Worm (Caenorhabditis elegans) whole organism, L4 larva: ENCODE data around the gene C27A7.6.
A peak's percentile ranks its signal among the peaks of the same experiment; 100 is the strongest.

Experiments
- F26F4.8 ChIP-seq: fragments of 200-800 bp; sonication (Bioruptor generic); conservative IDR thresholded peaks from 2 replicates; pipeline ENCODE4 v1.3.6; 2022; ENCODE audit warnings: missing genetic modification characterization, missing compliant biosample characterization
- F44E2.7 ChIP-seq: fragments of 200-800 bp; sonication (Bioruptor generic); IDR thresholded peaks from 2 replicates; pipeline ENCODE4 v2.1.2; 2022; ENCODE audit warnings: missing genetic modification characterization, missing compliant biosample characterization
- F49E8.2 ChIP-seq: sonication (generic microtip); optimal IDR thresholded peaks from 2 replicates; lab custom pipeline; 2016; ENCODE audit warnings: missing compliant biosample characterization, mild to moderate bottlenecking, missing genetic modification characterization, borderline replicate concordance
- R02D3.7 ChIP-seq: fragments of 150-350 bp; sonication (generic microtip); optimal IDR thresholded peaks from 3 replicates; lab custom pipeline; 2014; ENCODE audit warnings: missing biosample characterization, missing genetic modification characterization
- T26A8.4 ChIP-seq: fragments of 200-800 bp; sonication (Bioruptor generic); IDR thresholded peaks from 2 replicates; pipeline ENCODE4 v1.3.6; 2022; ENCODE audit warnings: missing genetic modification characterization, missing compliant biosample characterization
- aha-1 ChIP-seq: fragments of 150-350 bp; peaks from one replicate; lab custom pipeline; 2014; ENCODE audit warnings: missing biosample characterization, missing genetic modification characterization
- ama-1 ChIP-seq: fragments of 150-350 bp; optimal IDR thresholded peaks from 2 replicates; lab custom pipeline; 2014; ENCODE audit warnings: inconsistent platforms, mixed read lengths
- ceh-44 ChIP-seq: fragments of 200-800 bp; sonication (Bioruptor generic); IDR thresholded peaks from 2 replicates; pipeline ENCODE4 v1.3.6; 2022; ENCODE audit warnings: missing genetic modification reagents, missing genetic modification characterization, missing compliant biosample characterization
- cey-2 ChIP-seq: sonication (generic microtip); optimal IDR thresholded peaks from 3 replicates; lab custom pipeline; 2017; ENCODE audit warnings: missing genetic modification characterization, mild to moderate bottlenecking, missing compliant biosample characterization, antibody characterized with exemption, borderline replicate concordance; ENCODE audit not compliant: insufficient read depth
- daf-12 ChIP-seq: fragments of 150-350 bp; optimal IDR thresholded peaks from 2 replicates; lab custom pipeline; 2014; ENCODE audit warnings: missing biosample characterization, missing genetic modification reagents, missing genetic modification characterization
- daf-16 ChIP-seq, 3 experiments: sonication (generic microtip); optimal IDR thresholded peaks; 2 replicates each; lab custom pipeline; 2016 to 2017; ENCODE audit warnings: missing genetic modification characterization in 3 of 3, missing genetic modification reagents in 3 of 3, mild to moderate bottlenecking in 2 of 3, missing compliant biosample characterization in 2 of 3, missing biosample characterization in 1 of 3, moderate library complexity in 1 of 3
- daf-19 ChIP-seq: fragments of 200-800 bp; sonication (Bioruptor generic); conservative IDR thresholded peaks from 2 replicates; pipeline ENCODE4 v1.3.6; 2022; ENCODE audit warnings: missing genetic modification characterization, missing compliant biosample characterization
- dmd-6 ChIP-seq: fragments of 200-800 bp; sonication (Bioruptor generic); IDR thresholded peaks from 2 replicates; pipeline ENCODE4 v1.3.6; 2022; ENCODE audit warnings: missing genetic modification reagents, missing genetic modification characterization, missing compliant biosample characterization
- dmd-8 ChIP-seq: fragments of 200-800 bp; sonication (Bioruptor generic); IDR thresholded peaks from 2 replicates; pipeline ENCODE4 v1.3.6; 2022; ENCODE audit warnings: missing genetic modification characterization, missing compliant biosample characterization
- dpl-1 ChIP-seq: fragments of 150-350 bp; optimal IDR thresholded peaks from 2 replicates; lab custom pipeline; 2014; ENCODE audit warnings: missing biosample characterization, missing genetic modification reagents, missing genetic modification characterization
- dve-1 ChIP-seq: sonication (generic microtip); optimal IDR thresholded peaks from 2 replicates; lab custom pipeline; 2017; ENCODE audit warnings: antibody characterized with exemption, mild to moderate bottlenecking, missing genetic modification characterization, missing compliant biosample characterization; ENCODE audit not compliant: insufficient read depth
- egl-27 ChIP-seq: sonication (generic microtip); optimal IDR thresholded peaks from 3 replicates; lab custom pipeline; 2017; ENCODE audit warnings: missing biosample characterization, missing genetic modification reagents, missing genetic modification characterization
- egl-43 ChIP-seq: fragments of 200-800 bp; sonication (Bioruptor generic); IDR thresholded peaks from 2 replicates; pipeline ENCODE4 v1.3.6; 2022; ENCODE audit warnings: missing genetic modification reagents, missing genetic modification characterization, missing compliant biosample characterization
- gei-8 ChIP-seq: fragments of 200-800 bp; sonication (Bioruptor generic); optimal IDR thresholded peaks from 2 replicates; lab custom pipeline; 2018; ENCODE audit warnings: mild to moderate bottlenecking, missing genetic modification characterization, missing compliant biosample characterization
- hif-1 ChIP-seq, 2 experiments: sonication (generic microtip); optimal IDR thresholded peaks; 2 replicates each; lab custom pipeline; 2016 to 2017; ENCODE audit warnings: missing compliant biosample characterization in 2 of 2, missing genetic modification characterization in 2 of 2, missing genetic modification reagents in 2 of 2, missing genotype in 2 of 2, mild to moderate bottlenecking in 1 of 2
- lin-13 ChIP-seq: fragments of 150-350 bp; optimal IDR thresholded peaks from 2 replicates; lab custom pipeline; 2014; ENCODE audit warnings: missing biosample characterization, missing genetic modification reagents, missing genetic modification characterization
- lsy-2 ChIP-seq, 2 experiments: fragments of 150-350 bp in 1 of 2; sonication (generic microtip) in 1 of 2; optimal IDR thresholded peaks; 2 replicates each; lab custom pipeline; 2014 to 2017; ENCODE audit warnings: missing biosample characterization in 2 of 2, missing genetic modification characterization in 2 of 2
- madf-5 ChIP-seq, 2 experiments: fragments of 200-800 bp; sonication (Bioruptor generic); IDR thresholded peaks; 2 replicates each; pipeline ENCODE4 v1.3.6; 2022; ENCODE audit warnings: missing compliant biosample characterization in 2 of 2, missing genetic modification characterization in 2 of 2
- mdl-1 ChIP-seq, 2 experiments: fragments of 150-350 bp in 1 of 2; sonication (generic microtip) in 1 of 2; optimal IDR thresholded peaks; 2 replicates each; lab custom pipeline; 2014 to 2017; ENCODE audit warnings: missing biosample characterization in 2 of 2, missing genetic modification characterization in 2 of 2
- mdt-29 ChIP-seq: fragments of 200-800 bp; sonication (Bioruptor generic); IDR thresholded peaks from 2 replicates; pipeline ENCODE4 v1.3.6; 2022; ENCODE audit warnings: missing genetic modification reagents, missing genetic modification characterization, missing compliant biosample characterization
- mes-2 ChIP-seq: sonication (generic microtip); optimal IDR thresholded peaks from 2 replicates; lab custom pipeline; 2016; ENCODE audit warnings: missing genotype, mild to moderate bottlenecking, missing genetic modification characterization, missing compliant biosample characterization; ENCODE audit not compliant: poor library complexity, severe bottlenecking
- mxl-3 ChIP-seq: fragments of 200-800 bp; sonication (Bioruptor generic); optimal IDR thresholded peaks from 2 replicates; lab custom pipeline; 2018; ENCODE audit warnings: mild to moderate bottlenecking, missing genetic modification characterization, missing compliant biosample characterization
- nhr-11 ChIP-seq: fragments of 150-350 bp; optimal IDR thresholded peaks from 2 replicates; lab custom pipeline; 2014; ENCODE audit warnings: missing biosample characterization, missing genetic modification characterization
- nhr-28 ChIP-seq: fragments of 150-350 bp; optimal IDR thresholded peaks from 2 replicates; lab custom pipeline; 2014; ENCODE audit warnings: missing biosample characterization, missing genetic modification characterization
- nhr-41 ChIP-seq: fragments of 200-800 bp; sonication (Bioruptor generic); IDR thresholded peaks from 2 replicates; pipeline ENCODE4 v1.3.6; 2022; ENCODE audit warnings: missing genetic modification reagents, missing genetic modification characterization, missing compliant biosample characterization
- nhr-6 ChIP-seq: fragments of 150-350 bp; optimal IDR thresholded peaks from 2 replicates; lab custom pipeline; 2014; ENCODE audit warnings: missing biosample characterization, missing genetic modification characterization
- nhr-77 ChIP-seq: fragments of 150-350 bp; optimal IDR thresholded peaks from 2 replicates; lab custom pipeline; 2014; ENCODE audit warnings: missing biosample characterization, missing genetic modification characterization
- pha-4 ChIP-seq, 2 experiments: fragments of 150-350 bp in 1 of 2; fragments of 200-800 bp in 1 of 2; sonication (Bioruptor generic) in 1 of 2; IDR thresholded peaks in 1 of 2; optimal IDR thresholded peaks in 1 of 2; 2 replicates each; pipeline versions ENCODE4 v1.3.6 to Lab custom; 2014 to 2022; ENCODE audit warnings: missing genetic modification characterization in 2 of 2, missing genetic modification reagents in 2 of 2, missing biosample characterization in 1 of 2, missing compliant biosample characterization in 1 of 2
- pqm-1 ChIP-seq: sonication (generic microtip); optimal IDR thresholded peaks from 2 replicates; lab custom pipeline; 2017; ENCODE audit warnings: missing biosample characterization, missing genetic modification characterization
- sdz-12 ChIP-seq: fragments of 200-800 bp; sonication (Bioruptor generic); optimal IDR thresholded peaks from 2 replicates; lab custom pipeline; 2018; ENCODE audit warnings: mild to moderate bottlenecking, missing genetic modification characterization, missing compliant biosample characterization
- set-16 ChIP-seq: fragments of 200-800 bp; sonication (Bioruptor generic); IDR thresholded peaks from 2 replicates; pipeline ENCODE4 v1.3.6; 2022; ENCODE audit warnings: missing genetic modification reagents, missing genetic modification characterization, missing compliant biosample characterization
- snpc-1.2 ChIP-seq: fragments of 200-800 bp; sonication (Bioruptor generic); IDR thresholded peaks from 2 replicates; pipeline ENCODE4 v1.3.6; 2022; ENCODE audit warnings: missing genetic modification reagents, missing genetic modification characterization, missing compliant biosample characterization
- unc-62 ChIP-seq, 3 experiments: fragments of 150-350 bp in 1 of 3; sonication (generic microtip); optimal IDR thresholded peaks in 2 of 3; peaks in 1 of 3; 1 replicate in 1 of 3; 2 replicates in 2 of 3; lab custom pipeline; 2014 to 2017; ENCODE audit warnings: missing biosample characterization in 3 of 3, missing genetic modification characterization in 3 of 3, missing genetic modification reagents in 3 of 3, missing genotype in 1 of 3
- vab-7 ChIP-seq: fragments of 200-800 bp; sonication (Bioruptor generic); IDR thresholded peaks from 2 replicates; pipeline ENCODE4 v1.3.6; 2022; ENCODE audit warnings: missing genetic modification reagents, missing genetic modification characterization, missing compliant biosample characterization
- zip-11 ChIP-seq: fragments of 200-800 bp; sonication (Bioruptor generic); IDR thresholded peaks from 2 replicates; pipeline ENCODE4 v1.3.6; 2022; ENCODE audit warnings: missing genetic modification characterization, missing compliant biosample characterization

The C27A7.6 gene

ce11 chrV:12117567-12118053 lies 13.0 kb downstream of the C27A7.6 start, which contains the start of gene C13C4.8:
Gene C13C4.8 (plus strand): TSS chrV:12118003.
- peak; percentile 90 for TF ChIP-seq aha-1 (tag; lab: Kevin White, UChicago)
- TF ChIP-seq mxl-3 (GFP tag; lab: Kevin White, UChicago), result no peak
- no peak for TF ChIP-seq pha-4 (GFP tag; IDR thresholded peaks at IDR 0.05; lab: Robert Waterston, UW)
- TF ChIP-seq pha-4 (tag; optimal IDR thresholded peaks at IDR 0.05; lab: Kevin White, UChicago), result peak; percentile 9

- TF ChIP-seq pqm-1 (no peak), F26F4.8 (GFP tag; lab: Robert Waterston, UW) (no peak), cey-2 (tag; lab: Kevin White, UChicago) (no peak), set-16 (GFP tag; lab: Robert Waterston, UW) (no peak), daf-12 (tag; lab: Kevin White, UChicago) (no peak), unc-62 (GFP tag; optimal IDR thresholded peaks at IDR 0.05 in 1 of 2; lab: Kevin White, UChicago) (peak in 1 of 2 experiments; percentile 97), unc-62 (tag; optimal IDR thresholded peaks at IDR 0.05; lab: Kevin White, UChicago) (no peak), nhr-28 (tag; lab: Kevin White, UChicago) (peak; percentile 81), dmd-6 (GFP tag; lab: Robert Waterston, UW) (peak; percentile 75), T26A8.4 (GFP tag; lab: Robert Waterston, UW) (no peak), dve-1 (tag; lab: Kevin White, UChicago) (peak; percentile 38), daf-16 (GFP tag; optimal IDR thresholded peaks at IDR 0.05; lab: Kevin White, UChicago) (no peak), daf-16 (tag; optimal IDR thresholded peaks at IDR 0.05; lab: Kevin White, UChicago) (peak; percentile 69)
Measured at ce11 chrV:12115150-12115549, 15.4 kb downstream of the C27A7.6 start.

ce11 chrV:12114693-12115092 lies 15.9 kb downstream of the C27A7.6 start, which contains the start of gene spin-1:
Gene spin-1 (plus strand): TSS chrV:12114993.
- TF ChIP-seq ama-1 (lab: Kevin White, UChicago), result no peak
- TF ChIP-seq lin-13, result no peak
- TF ChIP-seq snpc-1.2 (GFP tag; lab: Robert Waterston, UW), result no peak
- TF ChIP-seq daf-19 (GFP tag; lab: Robert Waterston, UW), result no peak
- TF ChIP-seq egl-27 (tag; lab: Kevin White, UChicago), result no peak
- TF ChIP-seq gei-8 (GFP tag; lab: Kevin White, UChicago), result no peak
- TF ChIP-seq dmd-8, result no peak
- TF ChIP-seq zip-11 (GFP tag; lab: Robert Waterston, UW), result no peak
- no peak for TF ChIP-seq F49E8.2 (tag; lab: Kevin White, UChicago)
- TF ChIP-seq ceh-44 (GFP tag; lab: Robert Waterston, UW), result no peak
- TF ChIP-seq R02D3.7 (tag; lab: Kevin White, UChicago), result no peak
- TF ChIP-seq mdt-29 (GFP tag; lab: Robert Waterston, UW), result no peak

- TF ChIP-seq pqm-1, result peak; percentile 85
- peak; percentile 91 for TF ChIP-seq nhr-28 (tag; lab: Kevin White, UChicago)
- no peak for TF ChIP-seq nhr-41 (GFP tag; lab: Robert Waterston, UW)
- TF ChIP-seq dmd-6 (GFP tag; lab: Robert Waterston, UW), result peak; percentile 54
- TF ChIP-seq aha-1 (tag; lab: Kevin White, UChicago), result peak; percentile 30
- peak; percentile 3 for TF ChIP-seq nhr-77 (tag; lab: Kevin White, UChicago)
- TF ChIP-seq nhr-11 (tag; lab: Kevin White, UChicago), result no peak
- TF ChIP-seq mxl-3 (GFP tag; lab: Kevin White, UChicago), result peak; percentile 66
- TF ChIP-seq mdl-1 (tag; optimal IDR thresholded peaks at IDR 0.05; lab: Kevin White, UChicago), result peak in 1 of 2 experiments; percentile 13
Measured at ce11 chrV:12113726-12114125, 16.9 kb downstream of the C27A7.6 start.

- TF ChIP-seq hif-1 (tag; optimal IDR thresholded peaks at IDR 0.05; lab: Kevin White, UChicago), result no peak
- no peak for TF ChIP-seq F44E2.7 (GFP tag; lab: Robert Waterston, UW)
- TF ChIP-seq egl-43, result no peak
- peak; percentile 23 for TF ChIP-seq aha-1 (tag; lab: Kevin White, UChicago)
- TF ChIP-seq lsy-2 (tag; optimal IDR thresholded peaks at IDR 0.05; lab: Kevin White, UChicago), result no peak
- no peak for TF ChIP-seq vab-7 (GFP tag; lab: Robert Waterston, UW)
- peak; percentile 46 for TF ChIP-seq nhr-28 (tag; lab: Kevin White, UChicago)
- TF ChIP-seq egl-27 (tag; lab: Kevin White, UChicago), result no peak
- no peak for TF ChIP-seq madf-5 (GFP tag; IDR thresholded peaks at IDR 0.05; lab: Robert Waterston, UW)
- peak; percentile 19 for TF ChIP-seq mes-2 (tag; lab: Kevin White, UChicago)
- TF ChIP-seq dpl-1, result peak; percentile 11
- TF ChIP-seq set-16 (GFP tag; lab: Robert Waterston, UW), result no peak
- TF ChIP-seq zip-11 (GFP tag; lab: Robert Waterston, UW), result no peak
- TF ChIP-seq sdz-12 (GFP tag; lab: Kevin White, UChicago), result no peak
- TF ChIP-seq nhr-6, result peak; percentile 53
Measured at ce11 chrV:12111452-12111851, 19.1 kb downstream of the C27A7.6 start, which contains the start of gene lhpp-1. Gene lhpp-1 (minus strand): TSS chrV:12111805.
